Worm (Caenorhabditis elegans): ENCODE measurements around the gene sma-2.

DNA sequence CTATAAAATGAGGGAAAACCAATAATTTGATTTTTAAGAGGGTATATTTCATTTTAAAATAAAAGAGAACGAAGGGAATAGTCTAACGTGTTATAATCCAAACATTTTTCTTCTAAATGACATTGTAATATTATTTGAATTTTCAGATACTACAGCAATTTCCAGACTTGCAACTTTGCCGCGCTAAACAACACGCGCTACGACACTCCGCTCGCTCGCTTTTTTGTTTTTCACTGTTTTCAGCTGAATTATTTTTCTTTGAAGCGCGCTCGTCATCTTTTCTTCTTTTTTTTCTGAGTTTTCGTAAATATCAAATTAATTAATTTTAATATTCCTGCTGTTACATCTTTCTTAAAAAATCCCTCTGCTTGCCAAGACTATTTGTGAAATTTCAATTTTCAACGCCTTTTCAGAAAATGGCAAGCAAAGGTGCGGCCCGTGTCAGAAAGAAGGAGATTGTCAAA is 32.2 kb upstream of the sma-2 start, which contains the start of gene mrpl-11:
- no peak for TF ChIP-seq fkh-10 (GFP tag; optimal IDR thresholded peaks at IDR 0.05)
- TF ChIP-seq nhr-23 (tag; optimal IDR thresholded peaks at IDR 0.05), result no peak
- no peak for TF ChIP-seq R02D3.7 (tag; optimal IDR thresholded peaks at IDR 0.05)
- TF ChIP-seq mdl-1 (tag; optimal IDR thresholded peaks at IDR 0.05), result no peak
- TF ChIP-seq nhr-25 (tag; optimal IDR thresholded peaks at IDR 0.05), result no peak
- TF ChIP-seq egl-5 (tag; optimal IDR thresholded peaks at IDR 0.05), result no peak
- no peak for TF ChIP-seq lsy-12 (tag; optimal IDR thresholded peaks at IDR 0.05)
- TF ChIP-seq skn-1 (tag; optimal IDR thresholded peaks at IDR 0.05), result no peak
- no peak for TF ChIP-seq elt-2 (tag; optimal IDR thresholded peaks at IDR 0.05)
- no peak for TF ChIP-seq nhr-67 (tag; optimal IDR thresholded peaks at IDR 0.05)
- TF ChIP-seq ZK546.5 (tag; optimal IDR thresholded peaks at IDR 0.05), result no peak
